Worm (Caenorhabditis elegans) whole organism, midembryonic: ENCODE data around the gene T27F7.12.
A peak's percentile ranks its signal among the peaks of the same experiment; 100 is the strongest.

Source experiments
- T22C8.4 ChIP-seq: fragments of 200-800 bp; sonication (Bioruptor generic); IDR thresholded peaks from 2 replicates; pipeline ENCODE4 v1.3.6; 2022; ENCODE audit warnings: missing genetic modification characterization, missing compliant biosample characterization
- cog-1 ChIP-seq: sonication (generic microtip); optimal IDR thresholded peaks from 2 replicates; lab custom pipeline; 2016; ENCODE audit warnings: missing genetic modification characterization, missing compliant biosample characterization
- flt-1 ChIP-seq: fragments of 200-800 bp; sonication (Bioruptor generic); IDR thresholded peaks from 2 replicates; pipeline ENCODE4 v1.3.6; 2022; ENCODE audit warnings: missing genetic modification characterization, missing compliant biosample characterization
- klf-2 ChIP-seq: fragments of 200-800 bp; sonication (Bioruptor generic); conservative IDR thresholded peaks from 2 replicates; pipeline ENCODE4 v1.3.6; 2022; ENCODE audit warnings: missing genetic modification reagents, missing genetic modification characterization, missing compliant biosample characterization
- med-1 ChIP-seq: sonication (generic microtip); optimal IDR thresholded peaks from 2 replicates; lab custom pipeline; 2017; ENCODE audit warnings: missing genetic modification characterization, mild to moderate bottlenecking, missing compliant biosample characterization, antibody characterized with exemption, missing genetic modification reagents; ENCODE audit not compliant: insufficient read depth
- ref-1 ChIP-seq: fragments of 200-800 bp; sonication (Bioruptor generic); conservative IDR thresholded peaks from 2 replicates; pipeline ENCODE4 v1.3.6; 2022; ENCODE audit warnings: missing genetic modification reagents, missing genetic modification characterization, missing compliant biosample characterization
- tab-1 ChIP-seq: fragments of 200-800 bp; sonication (Bioruptor generic); IDR thresholded peaks from 2 replicates; pipeline ENCODE4 v1.3.6; 2022; ENCODE audit warnings: missing genetic modification characterization, missing compliant biosample characterization
- ztf-23 ChIP-seq: fragments of 200-800 bp; sonication (Bioruptor generic); IDR thresholded peaks from 2 replicates; pipeline ENCODE4 v1.3.6; 2022; ENCODE audit warnings: missing genetic modification reagents, missing genetic modification characterization, missing compliant biosample characterization
- ztf-29 ChIP-seq: fragments of 200-800 bp; sonication (Bioruptor generic); IDR thresholded peaks from 2 replicates; pipeline ENCODE4 v1.3.6; 2022; ENCODE audit warnings: missing genetic modification reagents, missing genetic modification characterization, missing compliant biosample characterization

Gene T27F7.12

DNA sequence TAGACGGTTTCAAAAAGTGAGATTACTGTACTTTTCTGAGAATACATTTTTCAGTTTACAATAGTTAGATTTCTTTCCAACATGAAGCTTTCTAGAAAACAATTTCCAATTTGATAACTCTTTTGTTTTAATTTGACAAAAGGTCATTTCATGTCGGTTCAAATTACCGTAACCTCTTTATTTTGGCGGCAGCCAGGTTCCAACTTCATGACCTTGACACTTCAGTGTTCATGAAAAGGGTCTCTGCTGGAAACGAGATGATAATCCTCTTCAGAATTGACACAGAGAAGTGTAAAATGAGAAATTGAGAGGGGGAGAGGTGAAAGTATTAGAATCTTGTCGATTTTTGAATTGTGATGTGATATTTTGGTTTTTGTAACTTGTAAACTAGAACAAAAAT lies 31.6 kb downstream of the T27F7.12 start:
- TF ChIP-seq klf-2 (GFP tag; lab: Robert Waterston, UW) (no peak), ztf-29 (GFP tag; lab: Robert Waterston, UW) (no peak), cog-1 (tag; lab: Kevin White, UChicago) (no peak), ref-1 (GFP tag; lab: Robert Waterston, UW) (no peak), tab-1 (GFP tag; lab: Robert Waterston, UW) (no peak), flt-1 (GFP tag; lab: Robert Waterston, UW) (no peak), ztf-23 (GFP tag; lab: Robert Waterston, UW) (no peak), T22C8.4 (GFP tag; lab: Robert Waterston, UW) (no peak), med-1 (GFP tag; lab: Kevin White, UChicago) (no peak)

- no peak for TF ChIP-seq ref-1 (GFP tag; lab: Robert Waterston, UW)
- no peak for TF ChIP-seq cog-1 (tag; lab: Kevin White, UChicago)
- no peak for TF ChIP-seq flt-1 (GFP tag; lab: Robert Waterston, UW)
- no peak for TF ChIP-seq klf-2 (GFP tag; lab: Robert Waterston, UW)
- no peak for TF ChIP-seq tab-1 (GFP tag; lab: Robert Waterston, UW)
- no peak for TF ChIP-seq ztf-29 (GFP tag; lab: Robert Waterston, UW)
- no peak for TF ChIP-seq ztf-23 (GFP tag; lab: Robert Waterston, UW)
- no peak for TF ChIP-seq med-1 (GFP tag; lab: Kevin White, UChicago)
Measured at ce11 chrII:5022381-5022855, 32.5 kb downstream of the T27F7.12 start, which contains the start of the genes nsy-1 and F59A6.13. nsy-1 (plus strand) TSS chrII:5022757. F59A6.13 (plus strand) TSS chrII:5022805.

DNA sequence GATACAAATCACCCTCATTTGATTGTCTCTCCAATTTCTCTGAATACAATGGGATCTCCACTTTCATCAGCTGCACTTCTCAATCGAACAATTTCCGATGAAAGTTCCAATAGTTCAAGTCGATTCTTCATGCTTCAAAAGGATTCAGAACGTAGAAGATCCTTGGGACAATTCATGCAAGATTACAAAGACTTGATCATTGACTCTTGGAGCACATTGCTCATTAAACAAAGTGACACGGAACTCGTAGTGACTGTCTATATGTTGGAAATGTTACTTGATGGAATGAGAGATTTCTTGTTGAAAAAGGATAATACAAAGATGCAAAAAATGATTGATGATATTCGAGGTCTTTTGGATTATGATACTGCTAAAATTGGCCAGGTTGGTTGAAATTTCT lies 38.0 kb downstream of the T27F7.12 start:
- no peak for TF ChIP-seq flt-1 (GFP tag; lab: Robert Waterston, UW)
- no peak for TF ChIP-seq ztf-29 (GFP tag; lab: Robert Waterston, UW)
- TF ChIP-seq ztf-23 (GFP tag; lab: Robert Waterston, UW) = no peak
- no peak for TF ChIP-seq med-1 (GFP tag; lab: Kevin White, UChicago)
- no peak for TF ChIP-seq klf-2 (GFP tag; lab: Robert Waterston, UW)
- no peak for TF ChIP-seq tab-1 (GFP tag; lab: Robert Waterston, UW)
- TF ChIP-seq ref-1 (GFP tag; lab: Robert Waterston, UW) = no peak

DNA sequence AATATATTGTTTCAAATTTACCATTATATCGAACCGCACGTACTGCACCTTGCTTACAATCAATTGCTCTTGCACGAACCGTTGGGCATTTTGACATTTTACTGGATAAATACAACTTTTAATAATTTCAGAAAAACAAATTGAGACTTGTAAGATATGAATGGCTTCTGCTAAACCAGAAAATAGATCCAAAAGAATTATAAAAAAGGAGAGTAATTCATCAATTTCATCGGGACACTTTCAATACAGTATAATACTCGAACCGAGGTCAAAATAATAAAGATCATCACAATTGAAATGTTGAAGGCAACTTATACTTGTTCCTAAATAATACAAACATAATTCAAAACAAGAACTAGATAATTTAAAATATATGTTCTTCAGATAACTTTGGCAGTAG lies 41.7 kb downstream of the T27F7.12 start, which contains the start of gene wdr-83:
TSS of gene wdr-83 (minus strand) at position 101 of the 400 bp plus-strand sequence.
- TF ChIP-seq tab-1 (GFP tag; lab: Robert Waterston, UW) = no peak
- no peak for TF ChIP-seq klf-2 (GFP tag; lab: Robert Waterston, UW)
- TF ChIP-seq cog-1 (tag; lab: Kevin White, UChicago) = no peak
- no peak for TF ChIP-seq ztf-23 (GFP tag; lab: Robert Waterston, UW)
- TF ChIP-seq T22C8.4 (GFP tag; lab: Robert Waterston, UW) = no peak

DNA sequence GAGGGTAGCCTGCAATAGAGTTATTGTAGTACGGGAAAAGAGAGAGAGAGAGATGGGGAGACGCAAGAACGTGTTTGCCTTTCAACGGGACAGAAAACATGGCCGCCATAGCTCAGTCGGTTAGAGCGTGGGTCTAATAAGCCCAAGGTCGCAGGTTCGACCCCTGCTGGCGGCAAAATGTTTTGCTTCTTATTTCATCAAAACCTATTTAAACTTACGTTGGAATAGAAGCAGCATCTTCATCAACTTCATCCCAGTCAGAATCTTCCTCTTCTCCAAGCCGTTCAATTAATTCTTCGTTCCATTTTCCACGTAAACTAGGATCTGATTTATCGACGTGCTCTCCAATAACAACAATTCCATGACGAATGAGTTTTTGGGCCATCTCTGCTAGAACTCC lies 42.8 kb downstream of the T27F7.12 start:
- TF ChIP-seq cog-1 (tag; lab: Kevin White, UChicago) (peak; percentile 95), tab-1 (GFP tag; lab: Robert Waterston, UW) (peak; percentile 97), flt-1 (GFP tag; lab: Robert Waterston, UW) (peak; percentile 97), T22C8.4 (GFP tag; lab: Robert Waterston, UW) (peak; percentile 95), ztf-23 (GFP tag; lab: Robert Waterston, UW) (peak; percentile 93), ztf-29 (GFP tag; lab: Robert Waterston, UW) (peak; percentile 99), ref-1 (GFP tag; lab: Robert Waterston, UW) (peak; percentile 93), klf-2 (GFP tag; lab: Robert Waterston, UW) (peak; percentile 89), med-1 (GFP tag; lab: Kevin White, UChicago) (peak; percentile 74)

DNA sequence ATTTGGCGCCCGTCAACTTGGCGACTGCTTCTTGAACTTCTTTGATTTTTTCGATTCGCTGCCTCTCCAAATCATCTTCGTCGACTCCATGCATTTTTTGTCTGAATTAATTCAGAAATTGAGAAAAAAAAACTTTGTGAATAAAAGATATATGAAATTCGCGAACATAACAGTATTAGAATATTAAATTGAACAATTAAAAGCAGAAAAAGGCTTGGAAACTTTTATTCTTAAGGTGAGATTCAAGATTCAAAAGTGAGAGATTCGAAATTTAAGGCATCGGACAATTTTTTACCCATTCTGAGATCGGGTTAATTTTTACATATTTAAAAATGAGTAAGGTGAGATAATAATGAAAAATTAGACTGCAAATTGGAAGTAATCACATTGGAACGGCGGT lies 44.0 kb downstream of the T27F7.12 start, which contains the start of gene F33G12.3:
TSS of gene F33G12.3 (minus strand) at position 101 of the 400 bp plus-strand sequence.
- TF ChIP-seq med-1 (GFP tag; lab: Kevin White, UChicago) (no peak), ref-1 (GFP tag; lab: Robert Waterston, UW) (no peak), T22C8.4 (GFP tag; lab: Robert Waterston, UW) (no peak), klf-2 (GFP tag; lab: Robert Waterston, UW) (no peak), flt-1 (GFP tag; lab: Robert Waterston, UW) (no peak), tab-1 (GFP tag; lab: Robert Waterston, UW) (no peak), cog-1 (tag; lab: Kevin White, UChicago) (no peak), ztf-29 (GFP tag; lab: Robert Waterston, UW) (no peak), ztf-23 (GFP tag; lab: Robert Waterston, UW) (no peak)

ce11 chrII:5036128-5036527 lies 46.2 kb downstream of the T27F7.12 start, which contains the start of gene lrr-1:
lrr-1 (minus strand) TSS chrII:5036439.
- TF ChIP-seq klf-2 (GFP tag; lab: Robert Waterston, UW) (no peak), ztf-23 (GFP tag; lab: Robert Waterston, UW) (no peak), ref-1 (GFP tag; lab: Robert Waterston, UW) (no peak), cog-1 (tag; lab: Kevin White, UChicago) (no peak), ztf-29 (GFP tag; lab: Robert Waterston, UW) (no peak), tab-1 (GFP tag; lab: Robert Waterston, UW) (no peak), med-1 (GFP tag; lab: Kevin White, UChicago) (no peak), T22C8.4 (GFP tag; lab: Robert Waterston, UW) (no peak), flt-1 (GFP tag; lab: Robert Waterston, UW) (no peak)

- TF ChIP-seq tab-1 (GFP tag; lab: Robert Waterston, UW) (no peak), ref-1 (GFP tag; lab: Robert Waterston, UW) (no peak), T22C8.4 (GFP tag; lab: Robert Waterston, UW) (no peak), med-1 (GFP tag; lab: Kevin White, UChicago) (no peak), ztf-23 (GFP tag; lab: Robert Waterston, UW) (no peak), cog-1 (tag; lab: Kevin White, UChicago) (no peak), klf-2 (GFP tag; lab: Robert Waterston, UW) (no peak), flt-1 (GFP tag; lab: Robert Waterston, UW) (no peak), ztf-29 (GFP tag; lab: Robert Waterston, UW) (no peak)
Measured at ce11 chrII:5039912-5040311, 50.0 kb downstream of the T27F7.12 start, which contains the start of gene golg-2. golg-2 (minus strand) TSS chrII:5040091.
